Worm (Caenorhabditis elegans) whole organism, L2 larva: Measurements from ENCODE around the gene old-2.

Experiments used
- C34F6.9 ChIP-seq: fragments of 150-350 bp; optimal IDR thresholded peaks from 2 replicates; lab custom pipeline; 2014; ENCODE audit warnings: missing biosample characterization, missing genetic modification characterization
- R02D3.7 ChIP-seq: fragments of 150-350 bp; optimal IDR thresholded peaks from 2 replicates; lab custom pipeline; 2014; ENCODE audit warnings: missing biosample characterization, missing genetic modification characterization
- Y55F3AM.14 ChIP-seq: fragments of 200-800 bp; sonication (Bioruptor generic); optimal IDR thresholded peaks from 2 replicates; lab custom pipeline; 2018; ENCODE audit warnings: mild to moderate bottlenecking, missing genetic modification characterization, missing compliant biosample characterization
- ZK546.5 ChIP-seq: sonication (generic microtip); optimal IDR thresholded peaks from 2 replicates; lab custom pipeline; 2017; ENCODE audit warnings: missing biosample characterization, missing genetic modification characterization
- aly-2 ChIP-seq: fragments of 150-350 bp; optimal IDR thresholded peaks from 2 replicates; lab custom pipeline; 2014; ENCODE audit warnings: missing biosample characterization, missing genetic modification characterization
- ama-1 ChIP-seq: fragments of 150-350 bp; optimal IDR thresholded peaks from 2 replicates; lab custom pipeline; 2018; ENCODE audit warnings: inconsistent platforms
- blmp-1 ChIP-seq: sonication (generic microtip); optimal IDR thresholded peaks from 2 replicates; lab custom pipeline; 2017; ENCODE audit warnings: missing genetic modification characterization, mild to moderate bottlenecking, missing compliant biosample characterization, antibody characterized with exemption, moderate library complexity; ENCODE audit not compliant: insufficient read depth
- ceh-16 ChIP-seq: fragments of 150-350 bp; optimal IDR thresholded peaks from 2 replicates; lab custom pipeline; 2014; ENCODE audit warnings: missing biosample characterization, missing genetic modification characterization
- crh-2 ChIP-seq: sonication (generic microtip); optimal IDR thresholded peaks from 2 replicates; lab custom pipeline; 2017; ENCODE audit warnings: missing biosample characterization, missing genetic modification characterization
- egl-27 ChIP-seq: sonication (generic microtip); optimal IDR thresholded peaks from 3 replicates; lab custom pipeline; 2017; ENCODE audit warnings: missing biosample characterization, missing genetic modification reagents, missing genetic modification characterization
- elt-1 ChIP-seq: fragments of 150-350 bp; optimal IDR thresholded peaks from 2 replicates; lab custom pipeline; 2014; ENCODE audit warnings: missing biosample characterization, missing genetic modification characterization
- elt-3 ChIP-seq: sonication (generic microtip); optimal IDR thresholded peaks from 2 replicates; lab custom pipeline; 2017; ENCODE audit warnings: missing biosample characterization, missing genetic modification characterization
- lin-13 ChIP-seq: fragments of 150-350 bp; optimal IDR thresholded peaks from 2 replicates; lab custom pipeline; 2014; ENCODE audit warnings: missing biosample characterization, missing genetic modification reagents, missing genetic modification characterization
- lin-39 ChIP-seq: fragments of 150-350 bp; optimal IDR thresholded peaks from 2 replicates; lab custom pipeline; 2014; ENCODE audit warnings: missing biosample characterization, missing genetic modification reagents, missing genetic modification characterization
- lsy-2 ChIP-seq, 2 experiments: fragments of 150-350 bp in 1 of 2; sonication (generic microtip) in 1 of 2; optimal IDR thresholded peaks; 2 replicates each; lab custom pipeline; 2014 to 2017; ENCODE audit warnings: missing biosample characterization in 2 of 2, missing genetic modification characterization in 2 of 2
- mab-5 ChIP-seq: fragments of 150-350 bp; optimal IDR thresholded peaks from 2 replicates; lab custom pipeline; 2014; ENCODE audit warnings: missing biosample characterization, missing genetic modification characterization
- mbf-1 ChIP-seq: sonication (generic microtip); optimal IDR thresholded peaks from 2 replicates; lab custom pipeline; 2017; ENCODE audit warnings: missing biosample characterization, missing genetic modification characterization
- mdl-1 ChIP-seq, 2 experiments: fragments of 150-350 bp in 1 of 2; sonication (generic microtip) in 1 of 2; optimal IDR thresholded peaks; 2 replicates each; lab custom pipeline; 2017; ENCODE audit warnings: missing biosample characterization in 2 of 2, missing genetic modification characterization in 2 of 2
- nhr-10 ChIP-seq: sonication (generic microtip); optimal IDR thresholded peaks from 2 replicates; lab custom pipeline; 2017; ENCODE audit warnings: missing biosample characterization, missing genetic modification characterization
- nhr-11 ChIP-seq: fragments of 150-350 bp; optimal IDR thresholded peaks from 2 replicates; lab custom pipeline; 2014; ENCODE audit warnings: missing biosample characterization, missing genetic modification characterization
- nhr-21 ChIP-seq: fragments of 150-350 bp; optimal IDR thresholded peaks from 2 replicates; lab custom pipeline; 2014; ENCODE audit warnings: missing biosample characterization, missing genetic modification characterization
- nhr-23 ChIP-seq: fragments of 150-350 bp; optimal IDR thresholded peaks from 2 replicates; lab custom pipeline; 2014; ENCODE audit warnings: missing biosample characterization, missing genetic modification reagents, missing genetic modification characterization
- nhr-237 ChIP-seq: fragments of 150-350 bp; optimal IDR thresholded peaks from 2 replicates; lab custom pipeline; 2014; ENCODE audit warnings: missing biosample characterization, missing genetic modification characterization
- nhr-25 ChIP-seq: fragments of 150-350 bp; sonication (generic microtip); optimal IDR thresholded peaks from 3 replicates; lab custom pipeline; 2014; ENCODE audit warnings: missing biosample characterization, missing genetic modification characterization
- peb-1 ChIP-seq: fragments of 150-350 bp; optimal IDR thresholded peaks from 2 replicates; lab custom pipeline; 2014; ENCODE audit warnings: missing biosample characterization, missing genetic modification characterization
- sem-4 ChIP-seq: fragments of 150-350 bp; optimal IDR thresholded peaks from 2 replicates; lab custom pipeline; 2014; ENCODE audit warnings: missing biosample characterization, missing genetic modification reagents, missing genetic modification characterization
- sma-3 ChIP-seq: sonication (generic microtip); optimal IDR thresholded peaks from 2 replicates; lab custom pipeline; 2016; ENCODE audit warnings: missing genetic modification reagents, missing genetic modification characterization, missing compliant biosample characterization
- snpc-4 ChIP-seq: fragments of 150-350 bp; optimal IDR thresholded peaks from 2 replicates; lab custom pipeline; 2014; ENCODE audit warnings: missing biosample characterization, missing genetic modification characterization
- unc-55 ChIP-seq: fragments of 150-350 bp; sonication (generic microtip); optimal IDR thresholded peaks from 3 replicates; lab custom pipeline; 2014; ENCODE audit warnings: missing biosample characterization, missing genetic modification reagents, missing genetic modification characterization
- ztf-4 ChIP-seq: fragments of 150-350 bp; optimal IDR thresholded peaks from 2 replicates; lab custom pipeline; 2014; ENCODE audit warnings: missing biosample characterization, missing genetic modification characterization

Gene old-2

DNA sequence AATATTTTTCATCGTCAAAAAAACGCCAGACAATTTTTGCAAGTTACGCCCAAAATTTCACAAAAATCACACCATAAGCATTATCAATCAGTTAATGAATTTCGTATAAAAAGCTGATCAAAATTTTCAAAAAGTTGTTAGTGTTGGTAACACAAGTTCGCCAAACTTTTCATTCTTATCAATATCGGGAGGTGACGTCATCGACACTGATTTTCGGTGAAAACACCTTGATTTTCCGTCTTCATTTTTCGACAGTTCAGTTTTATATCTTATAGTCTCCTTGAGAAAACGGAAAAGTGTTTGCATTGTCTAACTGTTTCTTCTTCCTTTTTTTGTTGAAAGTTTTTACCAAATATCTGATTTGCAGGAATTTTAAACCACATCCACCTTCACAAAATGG lies 31.4 kb upstream of the old-2 start, which contains the start of gene C08H9.15:
C08H9.15 (plus strand) TSS at position 368 of the 400 bp plus-strand sequence.
- TF ChIP-seq nhr-25 (tag; lab: Kevin White, UChicago) (peak; percentile 31), peb-1 (tag; lab: Kevin White, UChicago) (no peak), mdl-1 (tag; optimal IDR thresholded peaks at IDR 0.05; lab: Kevin White, UChicago) (no peak), sma-3 (GFP tag; lab: Kevin White, UChicago) (peak; percentile 64), egl-27 (tag; lab: Kevin White, UChicago) (no peak)

DNA sequence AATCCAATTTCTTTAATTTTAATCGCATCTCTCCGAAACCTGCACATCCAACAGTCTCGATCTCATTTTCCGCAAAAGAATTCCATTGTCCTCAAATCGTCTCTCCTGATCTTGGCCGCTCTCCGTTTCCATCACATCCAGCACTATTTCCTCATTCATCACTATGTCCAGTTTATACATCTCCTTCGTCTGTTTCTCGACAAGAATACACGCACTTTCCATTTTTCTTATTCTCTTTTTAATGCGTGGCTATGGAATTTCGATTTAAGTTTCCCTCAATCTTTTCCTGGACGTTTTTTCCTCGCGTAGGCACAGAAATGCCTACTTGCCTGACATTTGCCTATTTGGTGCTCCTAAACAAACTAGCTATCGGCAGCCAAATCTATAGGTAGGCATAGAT lies 30.4 kb upstream of the old-2 start:
- TF ChIP-seq ZK546.5 (tag; lab: Kevin White, UChicago) (no peak), lsy-2 (tag; optimal IDR thresholded peaks at IDR 0.05; lab: Kevin White, UChicago) (no peak), crh-2 (tag; lab: Kevin White, UChicago) (no peak), blmp-1 (tag; lab: Kevin White, UChicago) (no peak)

DNA sequence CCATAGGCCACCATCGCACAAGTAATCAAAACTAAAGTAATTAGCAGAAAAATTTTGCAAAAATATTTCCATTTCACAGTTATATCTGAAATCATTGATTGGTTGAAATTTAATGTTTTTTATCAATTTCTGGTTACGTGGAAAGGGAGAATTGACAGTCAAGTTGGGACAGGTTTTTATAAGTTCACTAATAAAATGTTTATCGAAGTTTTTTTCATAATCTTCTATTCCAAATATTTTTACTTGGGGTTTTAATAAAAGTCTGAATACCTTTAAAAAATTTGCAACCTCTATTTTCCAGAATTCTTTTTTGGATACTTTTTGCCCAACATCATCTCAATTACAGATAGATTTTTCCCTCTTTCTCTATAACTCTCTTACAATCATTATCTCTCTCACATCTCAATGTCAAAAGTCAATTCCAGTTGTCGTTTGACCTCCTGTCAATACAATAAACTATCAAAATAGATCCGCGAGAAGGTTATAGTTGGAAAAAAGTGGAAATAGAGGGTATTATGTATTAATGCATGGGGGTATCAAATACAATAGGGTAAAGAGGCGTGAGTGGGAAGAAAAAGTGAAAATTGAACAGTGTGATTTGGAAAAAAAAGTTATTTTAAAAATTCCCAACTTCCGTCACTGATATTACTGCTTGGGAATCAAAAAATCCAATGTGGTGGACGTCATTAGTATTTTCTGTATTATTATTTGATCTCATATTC lies 25.3 kb upstream of the old-2 start, which contains the start of the genes chil-2 and ctsa-3.2:
chil-2 (minus strand) TSS at position 101 of the 722 bp plus-strand sequence.
ctsa-3.2 (plus strand) TSS at position 672 of the 722 bp plus-strand sequence.
- no peak for TF ChIP-seq elt-1 (tag; lab: Kevin White, UChicago)

DNA sequence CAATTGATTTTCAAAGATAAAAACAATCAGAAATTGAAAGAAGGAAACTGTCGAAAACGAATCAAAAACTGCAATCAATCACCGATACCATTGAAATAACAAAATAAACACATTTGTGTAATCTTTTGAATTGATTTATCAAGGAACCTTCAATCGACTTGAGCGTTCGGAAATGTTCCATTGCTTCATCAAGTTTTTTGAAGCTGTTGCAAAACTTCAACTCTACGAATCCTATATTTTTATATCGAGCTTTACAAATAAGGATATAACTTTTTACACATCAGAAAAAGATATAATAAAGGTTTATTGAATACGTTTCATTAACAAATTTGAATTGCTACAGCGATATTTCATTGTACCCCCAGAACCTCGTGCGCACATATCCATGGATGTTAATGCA lies 23.6 kb upstream of the old-2 start, which contains the start of gene chil-8:
chil-8 (minus strand) TSS at position 101 of the 400 bp plus-strand sequence.
- no peak for TF ChIP-seq lin-39 (tag; lab: Kevin White, UChicago)
- no peak for TF ChIP-seq nhr-21 (tag; lab: Kevin White, UChicago)
- no peak for TF ChIP-seq snpc-4 (tag; lab: Kevin White, UChicago)
- no peak for TF ChIP-seq lsy-2 (tag; optimal IDR thresholded peaks at IDR 0.05; lab: Kevin White, UChicago)
- no peak for TF ChIP-seq ztf-4 (tag; lab: Kevin White, UChicago)

DNA sequence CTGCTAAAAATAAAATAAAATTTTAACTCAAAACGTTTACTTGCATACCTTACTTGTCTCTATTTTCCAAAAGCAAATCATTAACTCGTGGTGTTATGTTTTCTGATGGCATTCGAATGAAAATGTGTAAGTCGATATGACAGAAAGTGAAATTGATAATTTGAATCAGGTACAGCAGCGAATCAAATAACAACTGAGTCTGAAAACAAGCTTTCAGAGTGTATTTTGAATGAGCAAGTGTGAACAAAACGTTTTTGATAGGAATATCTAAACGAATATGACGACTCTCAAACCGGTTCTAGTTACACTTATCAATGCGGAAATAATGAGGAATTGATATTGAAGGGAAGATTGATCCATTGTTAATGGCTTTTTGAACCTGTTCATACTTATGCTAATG lies 21.7 kb upstream of the old-2 start, which contains the start of gene chil-7:
chil-7 (minus strand) TSS at position 112 of the 400 bp plus-strand sequence.
- TF ChIP-seq lin-39 (tag; lab: Kevin White, UChicago) = no peak
- TF ChIP-seq aly-2 (tag; lab: Kevin White, UChicago) = no peak
- no peak for TF ChIP-seq elt-3 (tag; lab: Kevin White, UChicago)
- TF ChIP-seq C34F6.9 = no peak
- no peak for TF ChIP-seq sem-4 (tag; lab: Kevin White, UChicago)
- no peak for TF ChIP-seq nhr-10 (tag; lab: Kevin White, UChicago)
- TF ChIP-seq nhr-23 (tag; lab: Kevin White, UChicago) = no peak
- TF ChIP-seq Y55F3AM.14 = no peak
- TF ChIP-seq elt-1 (tag; lab: Kevin White, UChicago) = no peak
- no peak for TF ChIP-seq nhr-237 (tag; lab: Kevin White, UChicago)
- TF ChIP-seq nhr-11 (tag; lab: Kevin White, UChicago) = no peak
- TF ChIP-seq ceh-16 (tag; lab: Kevin White, UChicago) = no peak
- no peak for TF ChIP-seq lin-13 (GFP tag; lab: Kevin White, UChicago)

DNA sequence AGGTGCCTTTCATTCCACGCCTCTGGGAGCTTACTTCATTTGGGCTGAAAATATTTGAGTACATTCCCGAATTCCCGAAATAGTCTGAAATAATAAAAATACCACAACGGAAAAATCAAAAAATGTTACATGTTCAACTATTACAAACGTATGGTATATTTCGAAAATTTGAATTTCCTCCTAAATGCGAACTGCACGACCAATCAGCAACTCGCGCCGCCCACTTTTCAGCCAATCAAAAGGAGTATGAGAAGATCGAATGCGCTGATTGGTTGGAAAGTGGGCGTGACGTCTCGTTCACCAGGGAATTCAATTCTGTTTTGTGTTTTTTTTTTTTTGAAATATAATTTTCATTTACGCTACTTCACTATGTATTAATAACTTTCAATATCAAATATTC lies 19.3 kb upstream of the old-2 start, which contains the start of gene old-1:
old-1 (minus strand) TSS at position 50 of the 400 bp plus-strand sequence.
- TF ChIP-seq nhr-25 (tag; lab: Kevin White, UChicago) = no peak
- TF ChIP-seq mab-5 (tag; lab: Kevin White, UChicago) = no peak
- TF ChIP-seq ceh-16 (tag; lab: Kevin White, UChicago) = no peak
- TF ChIP-seq aly-2 (tag; lab: Kevin White, UChicago) = no peak
- TF ChIP-seq elt-1 (tag; lab: Kevin White, UChicago) = no peak
- TF ChIP-seq Y55F3AM.14 = no peak
- no peak for TF ChIP-seq nhr-23 (tag; lab: Kevin White, UChicago)
- TF ChIP-seq elt-3 (tag; lab: Kevin White, UChicago) = no peak
- TF ChIP-seq unc-55 (GFP tag; lab: Kevin White, UChicago) = no peak
- no peak for TF ChIP-seq ztf-4 (tag; lab: Kevin White, UChicago)
- TF ChIP-seq ama-1 = no peak
- no peak for TF ChIP-seq mbf-1
- TF ChIP-seq R02D3.7 (tag; lab: Kevin White, UChicago) = no peak
